Worm (Caenorhabditis elegans) whole organism, late embryonic: Measurements from ENCODE around the gene Y47D7A.17.

Source experiments
- C08G9.2 ChIP-seq: sonication (generic microtip); optimal IDR thresholded peaks from 2 replicates; lab custom pipeline; 2016; ENCODE audit warnings: mild to moderate bottlenecking, missing genetic modification characterization, moderate library complexity, missing compliant biosample characterization
- K09A11.1 ChIP-seq: sonication (generic microtip); optimal IDR thresholded peaks from 2 replicates; lab custom pipeline; 2017; ENCODE audit warnings: antibody characterized with exemption, mild to moderate bottlenecking, missing genetic modification characterization, missing compliant biosample characterization; ENCODE audit not compliant: insufficient read depth
- T23F11.4 ChIP-seq: fragments of 200-800 bp; sonication (Bioruptor generic); optimal IDR thresholded peaks from 2 replicates; lab custom pipeline; 2018; ENCODE audit warnings: mild to moderate bottlenecking, missing genetic modification characterization, missing compliant biosample characterization
- ahr-1 ChIP-seq: sonication (generic microtip); optimal IDR thresholded peaks from 2 replicates; lab custom pipeline; 2016; ENCODE audit warnings: missing genetic modification characterization, missing compliant biosample characterization
- ama-1 ChIP-seq: fragments of 150-350 bp; optimal IDR thresholded peaks from 2 replicates; lab custom pipeline; 2014
- ceh-14 ChIP-seq: sonication (generic microtip); optimal IDR thresholded peaks from 2 replicates; lab custom pipeline; 2016; ENCODE audit warnings: missing genotype, missing genetic modification characterization, missing compliant biosample characterization
- ceh-19 ChIP-seq: fragments of 200-800 bp; sonication (Bioruptor generic); optimal IDR thresholded peaks from 2 replicates; lab custom pipeline; 2018; ENCODE audit warnings: mild to moderate bottlenecking, missing genetic modification characterization, missing compliant biosample characterization
- ceh-2 ChIP-seq: sonication (generic microtip); optimal IDR thresholded peaks from 2 replicates; lab custom pipeline; 2016; ENCODE audit warnings: missing genotype, missing genetic modification characterization, missing compliant biosample characterization
- ceh-22 ChIP-seq: sonication (generic microtip); optimal IDR thresholded peaks from 2 replicates; lab custom pipeline; 2017; ENCODE audit warnings: missing biosample characterization, missing genetic modification characterization
- ceh-24 ChIP-seq: sonication (generic microtip); optimal IDR thresholded peaks from 2 replicates; lab custom pipeline; 2016; ENCODE audit warnings: mild to moderate bottlenecking, missing genetic modification characterization, missing compliant biosample characterization
- ceh-45 ChIP-seq: fragments of 200-800 bp; sonication (Bioruptor generic); IDR thresholded peaks from 2 replicates; pipeline ENCODE4 v1.3.6; 2022; ENCODE audit warnings: missing genetic modification reagents, missing genetic modification characterization, missing compliant biosample characterization
- ceh-6 ChIP-seq: fragments of 200-800 bp; sonication (Bioruptor generic); optimal IDR thresholded peaks from 2 replicates; lab custom pipeline; 2018; ENCODE audit warnings: mild to moderate bottlenecking, missing genetic modification characterization, missing compliant biosample characterization
- che-1 ChIP-seq: sonication (generic microtip); optimal IDR thresholded peaks from 2 replicates; lab custom pipeline; 2016; ENCODE audit warnings: mild to moderate bottlenecking, missing genetic modification characterization, missing compliant biosample characterization
- dmd-4 ChIP-seq: sonication (generic microtip); optimal IDR thresholded peaks from 2 replicates; lab custom pipeline; 2016; ENCODE audit warnings: borderline replicate concordance, missing genetic modification characterization, missing compliant biosample characterization
- dve-1 ChIP-seq: sonication (generic microtip); optimal IDR thresholded peaks from 2 replicates; lab custom pipeline; 2017; ENCODE audit warnings: antibody characterized with exemption, mild to moderate bottlenecking, missing genetic modification characterization, missing compliant biosample characterization
- elt-2 ChIP-seq: sonication (generic microtip); optimal IDR thresholded peaks from 2 replicates; lab custom pipeline; 2016; ENCODE audit warnings: missing genetic modification reagents, missing genetic modification characterization, missing compliant biosample characterization
- elt-4 ChIP-seq: sonication (generic microtip); optimal IDR thresholded peaks from 2 replicates; lab custom pipeline; 2016; ENCODE audit warnings: missing genetic modification characterization, missing compliant biosample characterization
- eyg-1 ChIP-seq: sonication (generic microtip); optimal IDR thresholded peaks from 2 replicates; lab custom pipeline; 2016; ENCODE audit warnings: missing genotype, missing genetic modification characterization, missing compliant biosample characterization
- fax-1 ChIP-seq: sonication (generic microtip); optimal IDR thresholded peaks from 2 replicates; lab custom pipeline; 2016; ENCODE audit warnings: missing genotype, missing genetic modification characterization, missing compliant biosample characterization
- fkh-6 ChIP-seq: sonication (generic microtip); optimal IDR thresholded peaks from 2 replicates; lab custom pipeline; 2016; ENCODE audit warnings: missing genetic modification characterization, missing compliant biosample characterization
- hlh-15 ChIP-seq: sonication (generic microtip); optimal IDR thresholded peaks from 2 replicates; lab custom pipeline; 2016; ENCODE audit warnings: missing genetic modification characterization, missing compliant biosample characterization
- hlh-30 ChIP-seq: sonication (generic microtip); optimal IDR thresholded peaks from 2 replicates; lab custom pipeline; 2017; ENCODE audit warnings: antibody characterized with exemption, missing genetic modification characterization, missing compliant biosample characterization; ENCODE audit not compliant: insufficient read depth
- nfya-1 ChIP-seq: sonication (generic microtip); optimal IDR thresholded peaks from 2 replicates; lab custom pipeline; 2017; ENCODE audit warnings: missing genetic modification characterization, mild to moderate bottlenecking, missing compliant biosample characterization, antibody characterized with exemption, moderate library complexity
- nhr-11 ChIP-seq: fragments of 150-350 bp; optimal IDR thresholded peaks from 2 replicates; lab custom pipeline; 2014; ENCODE audit warnings: missing biosample characterization, missing genetic modification characterization
- pag-3 ChIP-seq: sonication (generic microtip); optimal IDR thresholded peaks from 2 replicates; lab custom pipeline; 2016; ENCODE audit warnings: missing compliant biosample characterization, missing genetic modification characterization, borderline replicate concordance
- pax-1 ChIP-seq: fragments of 150-350 bp; optimal IDR thresholded peaks from 2 replicates; lab custom pipeline; 2014; ENCODE audit warnings: missing biosample characterization, missing genetic modification characterization
- pha-2 ChIP-seq: sonication (generic microtip); optimal IDR thresholded peaks from 2 replicates; lab custom pipeline; 2017; ENCODE audit warnings: mild to moderate bottlenecking, missing genetic modification characterization, missing compliant biosample characterization
- pha-4 ChIP-seq: fragments of 150-350 bp; optimal IDR thresholded peaks from 2 replicates; lab custom pipeline; 2018; ENCODE audit warnings: missing biosample characterization, missing genetic modification reagents, missing genetic modification characterization
- ref-2 ChIP-seq: sonication (generic microtip); optimal IDR thresholded peaks from 2 replicates; lab custom pipeline; 2016; ENCODE audit warnings: missing genetic modification characterization, missing compliant biosample characterization
- sdc-2 ChIP-seq: sonication (generic microtip); optimal IDR thresholded peaks from 2 replicates; lab custom pipeline; 2016; ENCODE audit warnings: missing genotype, missing genetic modification characterization, missing compliant biosample characterization
- ttx-3 ChIP-seq: sonication (generic microtip); optimal IDR thresholded peaks from 2 replicates; lab custom pipeline; 2016; ENCODE audit warnings: missing genetic modification reagents, missing genetic modification characterization, missing compliant biosample characterization
- unc-3 ChIP-seq, 2 experiments: fragments of 200-800 bp in 1 of 2; sonication (Bioruptor generic) in 1 of 2; sonication (generic microtip) in 1 of 2; conservative IDR thresholded peaks in 1 of 2; optimal IDR thresholded peaks in 1 of 2; 2 replicates each; pipeline versions ENCODE4 v1.3.6 to Lab custom; 2016 to 2022; ENCODE audit warnings: missing compliant biosample characterization in 2 of 2, missing genetic modification characterization in 2 of 2, missing genetic modification reagents in 1 of 2
- unc-42 ChIP-seq: sonication (generic microtip); optimal IDR thresholded peaks from 2 replicates; lab custom pipeline; 2016; ENCODE audit warnings: missing genotype, missing genetic modification characterization, missing compliant biosample characterization
- unc-55 ChIP-seq: sonication (generic microtip); optimal IDR thresholded peaks from 2 replicates; lab custom pipeline; 2017; ENCODE audit warnings: missing biosample characterization, missing genetic modification reagents, missing genetic modification characterization
- ztf-16 ChIP-seq: sonication (generic microtip); optimal IDR thresholded peaks from 2 replicates; lab custom pipeline; 2017; ENCODE audit warnings: missing genetic modification characterization, missing compliant biosample characterization

Gene Y47D7A.17

DNA sequence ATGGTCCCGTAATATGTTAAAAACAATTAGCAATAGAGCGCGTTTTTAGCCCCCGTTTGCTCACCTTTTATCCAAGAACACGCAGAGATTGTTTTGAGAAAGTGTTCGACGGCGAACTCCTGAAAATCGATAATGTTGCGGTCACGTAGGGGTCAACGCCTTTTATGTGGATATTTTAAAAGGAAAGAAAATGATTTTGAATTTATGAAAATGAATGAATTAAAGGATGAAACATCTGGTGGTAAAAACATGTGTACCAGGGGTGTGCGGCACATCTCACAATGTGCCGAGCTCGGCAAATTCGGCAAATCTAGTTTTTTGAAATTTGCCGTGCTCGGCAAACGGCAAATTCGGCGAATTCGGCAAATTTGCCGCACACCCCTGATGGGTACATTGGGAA is 11.5 kb downstream of the Y47D7A.17 start, which contains the start of gene F13A2.4:
Gene F13A2.4 (minus strand): TSS at position 101 of the 400 bp plus-strand sequence.
- no peak for TF ChIP-seq nhr-11 (tag; lab: Kevin White, UChicago)
- TF ChIP-seq unc-3 (GFP tag; conservative IDR thresholded peaks at IDR 0.05; lab: Robert Waterston, UW), result no peak
- TF ChIP-seq unc-3 (tag; optimal IDR thresholded peaks at IDR 0.05; lab: Kevin White, UChicago), result no peak
- TF ChIP-seq ama-1 (lab: Kevin White, UChicago), result no peak
- TF ChIP-seq nfya-1, result no peak
- TF ChIP-seq, all 69 proteins: peak for 0

DNA sequence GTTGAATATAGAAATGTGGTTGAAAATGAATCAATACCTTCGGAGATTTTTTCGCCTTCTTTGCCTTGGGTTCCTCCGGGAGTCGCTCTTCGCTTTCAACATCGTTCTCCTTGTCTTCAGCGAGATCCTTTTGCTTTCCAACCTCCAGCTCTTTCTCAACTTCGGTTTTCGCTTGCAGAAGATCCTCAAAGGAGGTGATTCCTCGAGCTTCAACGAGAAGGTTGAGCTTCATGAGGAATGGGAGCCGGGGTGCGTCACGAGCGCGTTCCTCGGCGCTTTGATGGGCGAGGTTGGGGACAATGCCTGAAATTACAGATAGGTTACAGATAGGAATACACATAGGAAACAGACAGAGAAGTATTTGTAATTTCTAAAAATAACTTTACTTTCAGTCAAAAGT is 12.7 kb downstream of the Y47D7A.17 start:
- TF ChIP-seq ceh-2 (tag; lab: Kevin White, UChicago) (no peak), pax-1 (tag; lab: Kevin White, UChicago) (no peak), ceh-6 (no peak), hlh-30 (tag; lab: Kevin White, UChicago) (no peak), elt-4 (no peak), unc-42 (tag; lab: Kevin White, UChicago) (no peak), nhr-11 (tag; lab: Kevin White, UChicago) (no peak), ceh-19 (no peak), unc-3 (GFP tag; conservative IDR thresholded peaks at IDR 0.05; lab: Robert Waterston, UW) (no peak), unc-3 (tag; optimal IDR thresholded peaks at IDR 0.05; lab: Kevin White, UChicago) (no peak), C08G9.2 (tag; lab: Kevin White, UChicago) (no peak), elt-2 (no peak), ahr-1 (tag; lab: Kevin White, UChicago) (no peak), ztf-16 (tag; lab: Kevin White, UChicago) (no peak), dmd-4 (tag; lab: Kevin White, UChicago) (no peak)

DNA sequence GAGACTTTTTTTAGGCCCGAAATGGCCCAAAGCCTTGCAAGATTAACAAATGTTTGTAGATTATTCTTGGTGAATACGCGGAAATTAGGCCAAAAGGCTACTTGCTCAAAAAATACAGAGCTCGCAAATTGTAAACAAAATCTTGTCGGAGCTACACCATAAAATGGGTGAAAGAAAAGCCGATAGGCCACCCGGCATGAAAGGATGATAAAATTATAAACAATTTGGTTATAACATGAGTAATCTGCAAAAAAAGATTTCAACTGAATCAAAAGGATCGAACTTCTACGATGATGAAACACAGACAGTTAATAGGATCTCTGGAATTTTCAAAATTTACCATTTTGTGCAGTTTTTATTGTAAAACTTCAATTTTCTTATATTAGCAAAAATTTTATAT is 13.5 kb downstream of the Y47D7A.17 start:
- TF ChIP-seq K09A11.1, result no peak
- no peak for TF ChIP-seq sdc-2 (tag; lab: Kevin White, UChicago)
- TF ChIP-seq pag-3 (tag; lab: Kevin White, UChicago), result no peak
- no peak for TF ChIP-seq ztf-16 (tag; lab: Kevin White, UChicago)
- no peak for TF ChIP-seq fkh-6 (tag; lab: Kevin White, UChicago)
- TF ChIP-seq pha-2, result no peak
- no peak for TF ChIP-seq pax-1 (tag; lab: Kevin White, UChicago)
- no peak for TF ChIP-seq unc-3 (GFP tag; conservative IDR thresholded peaks at IDR 0.05; lab: Robert Waterston, UW)
- TF ChIP-seq unc-3 (tag; optimal IDR thresholded peaks at IDR 0.05; lab: Kevin White, UChicago), result no peak
- no peak for TF ChIP-seq dve-1 (tag; lab: Kevin White, UChicago)
- TF ChIP-seq ttx-3 (tag; lab: Kevin White, UChicago), result no peak
- TF ChIP-seq eyg-1 (tag; lab: Kevin White, UChicago), result no peak
- no peak for TF ChIP-seq ahr-1 (tag; lab: Kevin White, UChicago)
- TF ChIP-seq ceh-45 (GFP tag; lab: Robert Waterston, UW), result no peak
- no peak for TF ChIP-seq fax-1
- TF ChIP-seq ceh-14 (tag; lab: Kevin White, UChicago), result no peak
- TF ChIP-seq, all 69 proteins: peak for 0

DNA sequence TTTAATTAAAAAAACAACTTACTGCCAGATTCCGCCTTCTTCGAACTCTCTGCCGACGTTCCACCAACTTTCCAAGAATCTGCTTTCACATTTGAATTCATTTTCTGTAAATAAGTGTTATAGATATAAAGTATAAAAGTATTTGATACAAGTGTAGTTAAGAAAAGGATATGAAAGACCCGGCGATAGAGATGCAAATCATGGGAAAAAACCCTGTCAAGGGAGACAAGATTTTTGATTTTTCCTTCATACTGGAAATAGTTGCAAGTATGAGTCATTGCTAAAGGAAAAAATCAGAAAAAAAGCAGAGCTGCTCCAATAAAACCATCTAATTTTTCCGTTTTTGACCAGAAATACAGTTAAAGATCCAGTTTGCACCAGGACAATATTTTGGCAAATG is 15.4 kb downstream of the Y47D7A.17 start, which contains the start of gene F13A2.3:
Gene F13A2.3 (minus strand): TSS at position 101 of the 400 bp plus-strand sequence.
- TF ChIP-seq unc-55 (GFP tag; lab: Kevin White, UChicago), result no peak
- TF ChIP-seq ceh-22 (tag; lab: Kevin White, UChicago), result no peak
- no peak for TF ChIP-seq ref-2 (tag; lab: Kevin White, UChicago)
- TF ChIP-seq pag-3 (tag; lab: Kevin White, UChicago), result no peak
- TF ChIP-seq ahr-1 (tag; lab: Kevin White, UChicago), result no peak
- TF ChIP-seq ceh-2 (tag; lab: Kevin White, UChicago), result no peak
- TF ChIP-seq pha-4, result no peak
- no peak for TF ChIP-seq ztf-16 (tag; lab: Kevin White, UChicago)
- TF ChIP-seq T23F11.4, result no peak
- no peak for TF ChIP-seq hlh-15 (tag; lab: Kevin White, UChicago)
- TF ChIP-seq ceh-24 (tag; lab: Kevin White, UChicago), result no peak
- TF ChIP-seq che-1, result no peak
- no peak for TF ChIP-seq ceh-6
